Fruit fly (Drosophila melanogaster): Measurements from ENCODE around the gene tbc.

DNA sequence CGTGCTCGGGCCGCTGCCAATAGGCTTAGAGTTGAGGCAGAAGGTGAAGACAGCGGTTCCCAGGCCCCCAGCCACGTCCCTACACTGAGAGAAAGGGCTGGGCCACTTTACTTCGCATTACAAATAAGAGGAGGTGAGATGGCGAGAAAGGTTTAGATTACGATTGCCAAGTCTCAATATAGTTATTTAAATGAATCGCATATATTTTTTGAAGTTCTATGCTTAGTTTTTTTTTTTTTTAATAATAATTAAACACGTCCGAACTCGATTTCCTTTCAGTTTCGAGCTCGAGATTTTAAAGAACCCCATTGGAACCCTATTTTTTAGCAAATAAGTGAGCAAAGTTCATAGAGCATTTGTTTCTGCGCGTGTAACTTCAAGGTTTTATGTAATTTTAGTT is 58.7 kb downstream of the tbc start:
- TF ChIP-seq Sin3A (optimal IDR thresholded peaks at IDR 0.05) (no peak), psq (optimal IDR thresholded peaks at IDR 0.05) (no peak)
